Worm (Caenorhabditis elegans): ENCODE measurements around the gene B0336.7.

B0336.7 gene

DNA sequence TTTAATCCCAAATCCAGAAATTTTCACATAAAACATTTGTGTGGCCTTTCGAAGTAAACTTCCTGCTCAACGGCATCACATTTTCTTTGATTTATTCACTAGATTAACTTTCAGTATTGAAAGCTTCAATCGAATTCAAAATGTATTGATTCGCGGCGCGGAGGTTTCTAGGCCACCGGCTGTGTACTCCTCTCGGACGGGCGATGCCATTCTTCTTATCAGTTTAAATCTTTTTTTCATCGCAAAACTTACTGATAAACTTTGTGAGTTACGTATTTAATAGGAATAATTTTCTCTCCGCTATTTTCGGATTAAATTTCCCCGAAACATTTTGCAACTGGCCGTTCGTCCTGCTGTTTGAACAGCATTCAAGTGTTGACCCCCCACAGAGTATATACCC, 24.7 kb upstream of the B0336.7 start (continued):
- TF ChIP-seq egl-43 (GFP tag; IDR thresholded peaks at IDR 0.05) (no peak), ces-1 (GFP tag; optimal IDR thresholded peaks at IDR 0.05) (no peak), mdl-1 (tag; optimal IDR thresholded peaks at IDR 0.05) (peak in 1 of 2 experiments; percentile 26), lin-1 (GFP tag; IDR thresholded peaks at IDR 0.05) (0 out of 2 replicates have a peak, but pooled peaks have one; percentile 32), unc-62 (GFP tag; optimal IDR thresholded peaks at IDR 0.05 in 1 of 2) (no peak), unc-62 (tag; optimal IDR thresholded peaks at IDR 0.05) (no peak), hif-1 (tag; optimal IDR thresholded peaks at IDR 0.05) (peak in 1 of 2 experiments; percentile 88), zfp-3 (GFP tag; conservative IDR thresholded peaks at IDR 0.05) (no peak), pha-4 (GFP tag; IDR thresholded peaks at IDR 0.05) (no peak), pha-4 (tag; optimal IDR thresholded peaks at IDR 0.05) (no peak), php-3 (GFP tag; IDR thresholded peaks at IDR 0.05) (no peak), lin-29 (GFP tag; IDR thresholded peaks at IDR 0.05) (no peak), set-16 (GFP tag; IDR thresholded peaks at IDR 0.05) (no peak), hmg-1.1 (GFP tag; IDR thresholded peaks at IDR 0.05) (peak; percentile 35; the same call in 1 of the 2 replicates), F37D6.2 (tag; optimal IDR thresholded peaks at IDR 0.05) (no peak), lin-39 (tag; optimal IDR thresholded peaks at IDR 0.05) (no peak), zfp-2 (tag; optimal IDR thresholded peaks at IDR 0.05) (no peak), fos-1 (tag; optimal IDR thresholded peaks at IDR 0.05) (no peak), mxl-2 (GFP tag; conservative IDR thresholded peaks at IDR 0.05) (no peak), ceh-20 (GFP tag; IDR thresholded peaks at IDR 0.05) (no peak), duxl-1 (tag; optimal IDR thresholded peaks at IDR 0.05; ENCODE audit: poor library complexity) (peak; percentile 82), tra-1 (GFP tag; IDR thresholded peaks at IDR 0.05) (peak; percentile 83), nhr-76 (tag; optimal IDR thresholded peaks at IDR 0.05) (no peak), dmd-9 (GFP tag; IDR thresholded peaks at IDR 0.05) (0 out of 2 replicates have a peak, but pooled peaks have one; percentile 19), F26F4.8 (GFP tag; conservative IDR thresholded peaks at IDR 0.05) (no peak), saeg-2 (GFP tag; IDR thresholded peaks at IDR 0.05) (no peak), lin-15B (tag; optimal IDR thresholded peaks at IDR 0.05) (no peak), ztf-11 (tag; optimal IDR thresholded peaks at IDR 0.05) (no peak), F49E8.2 (tag; optimal IDR thresholded peaks at IDR 0.05; ENCODE audit: borderline replicate concordance) (no peak), zip-2 (tag; optimal IDR thresholded peaks at IDR 0.05) (no peak), nhr-42 (GFP tag; IDR thresholded peaks at IDR 0.05) (no peak), ceh-62 (tag; optimal IDR thresholded peaks at IDR 0.05) (no peak), dmd-8 (GFP tag; IDR thresholded peaks at IDR 0.05) (no peak), dpl-1 (GFP tag; optimal IDR thresholded peaks at IDR 0.05) (peak; percentile 93), cey-2 (tag; optimal IDR thresholded peaks at IDR 0.05; ENCODE audit: borderline replicate concordance, insufficient read depth) (no peak), ceh-82 (tag; optimal IDR thresholded peaks at IDR 0.05) (no peak), nhr-111 (GFP tag; optimal IDR thresholded peaks at IDR 0.05) (no peak), tag-97 (GFP tag; IDR thresholded peaks at IDR 0.05) (no peak), ceh-44 (GFP tag; IDR thresholded peaks at IDR 0.05) (0 out of 2 replicates have a peak, but pooled peaks have one; percentile 27), nhr-102 (tag; optimal IDR thresholded peaks at IDR 0.05) (peak; percentile 67), lim-7 (GFP tag; IDR thresholded peaks at IDR 0.05) (no peak), mes-2 (tag; optimal IDR thresholded peaks at IDR 0.05; ENCODE audit: poor library complexity, severe bottlenecking) (peak; percentile 98), vab-7 (GFP tag; IDR thresholded peaks at IDR 0.05) (0 out of 2 replicates have a peak, but pooled peaks have one; percentile 23), skn-1 (tag; optimal IDR thresholded peaks at IDR 0.05) (no peak), Y75B8A.6 (GFP tag; IDR thresholded peaks at IDR 0.05) (no peak), gei-8 (GFP tag; optimal IDR thresholded peaks at IDR 0.05) (no peak), lir-3 (tag; optimal IDR thresholded peaks at IDR 0.05) (no peak), lsy-2 (tag; optimal IDR thresholded peaks at IDR 0.05) (peak in 1 of 2 experiments; percentile 81), Y105C5A.15 (GFP tag; IDR thresholded peaks at IDR 0.05) (no peak), unc-39 (tag; optimal IDR thresholded peaks at IDR 0.05) (no peak), nhr-41 (GFP tag; IDR thresholded peaks at IDR 0.05) (no peak), nhr-11 (tag; optimal IDR thresholded peaks at IDR 0.05) (no peak)

All from whole organism, L4 larva.